Worm (Caenorhabditis elegans) whole organism, L4 larva: ENCODE results near the gene ZK666.12.
A peak's percentile ranks its signal among the peaks of the same experiment; 100 is the strongest.

Experiments
- F10B5.3 ChIP-seq: sonication (generic microtip); optimal IDR thresholded peaks from 2 replicates; lab custom pipeline; 2016; ENCODE audit warnings: mild to moderate bottlenecking, missing genetic modification characterization, missing compliant biosample characterization
- F37D6.2 ChIP-seq: sonication (generic microtip); optimal IDR thresholded peaks from 2 replicates; lab custom pipeline; 2016; ENCODE audit warnings: mild to moderate bottlenecking, missing genetic modification characterization, missing compliant biosample characterization
- Y5F2A.4 ChIP-seq: fragments of 200-800 bp; sonication (Bioruptor generic); optimal IDR thresholded peaks from 2 replicates; lab custom pipeline; 2018; ENCODE audit warnings: mild to moderate bottlenecking, missing genetic modification characterization, missing compliant biosample characterization
- Y75B8A.6 ChIP-seq: fragments of 200-800 bp; sonication (Bioruptor generic); IDR thresholded peaks from 2 replicates; pipeline ENCODE4 v1.3.6; 2022; ENCODE audit warnings: missing genetic modification reagents, missing genetic modification characterization, missing compliant biosample characterization
- aha-1 ChIP-seq: fragments of 150-350 bp; peaks from one replicate; lab custom pipeline; 2014; ENCODE audit warnings: missing biosample characterization, missing genetic modification characterization
- aly-2 ChIP-seq: sonication (generic microtip); optimal IDR thresholded peaks from 2 replicates; lab custom pipeline; 2018; ENCODE audit warnings: missing biosample characterization, missing genetic modification characterization
- attf-4 ChIP-seq: sonication (generic microtip); optimal IDR thresholded peaks from 3 replicates; lab custom pipeline; 2017; ENCODE audit warnings: missing biosample characterization, missing genetic modification characterization
- ceh-28 ChIP-seq: fragments of 150-350 bp; optimal IDR thresholded peaks from 2 replicates; lab custom pipeline; 2014; ENCODE audit warnings: missing biosample characterization, missing genetic modification reagents, missing genetic modification characterization
- ceh-32 ChIP-seq: sonication (generic microtip); optimal IDR thresholded peaks from 2 replicates; lab custom pipeline; 2016; ENCODE audit warnings: mild to moderate bottlenecking, missing genetic modification characterization, missing compliant biosample characterization; ENCODE audit not compliant: poor library complexity
- ceh-44 ChIP-seq: fragments of 200-800 bp; sonication (Bioruptor generic); IDR thresholded peaks from 2 replicates; pipeline ENCODE4 v1.3.6; 2022; ENCODE audit warnings: missing genetic modification reagents, missing genetic modification characterization, missing compliant biosample characterization
- dve-1 ChIP-seq: sonication (generic microtip); optimal IDR thresholded peaks from 2 replicates; lab custom pipeline; 2017; ENCODE audit warnings: antibody characterized with exemption, mild to moderate bottlenecking, missing genetic modification characterization, missing compliant biosample characterization; ENCODE audit not compliant: insufficient read depth
- egl-43 ChIP-seq: fragments of 200-800 bp; sonication (Bioruptor generic); IDR thresholded peaks from 2 replicates; pipeline ENCODE4 v1.3.6; 2022; ENCODE audit warnings: missing genetic modification reagents, missing genetic modification characterization, missing compliant biosample characterization
- hlh-11 ChIP-seq: fragments of 200-800 bp; sonication (Bioruptor generic); optimal IDR thresholded peaks from 2 replicates; lab custom pipeline; 2018; ENCODE audit warnings: mild to moderate bottlenecking, missing genetic modification characterization, missing compliant biosample characterization
- hlh-30 ChIP-seq: sonication (generic microtip); optimal IDR thresholded peaks from 2 replicates; lab custom pipeline; 2017; ENCODE audit warnings: antibody characterized with exemption, mild to moderate bottlenecking, missing genetic modification characterization, missing compliant biosample characterization; ENCODE audit not compliant: insufficient read depth
- lin-15B ChIP-seq: fragments of 150-350 bp; sonication (generic microtip); optimal IDR thresholded peaks from 3 replicates; lab custom pipeline; 2014; ENCODE audit warnings: missing biosample characterization, missing genetic modification characterization
- lin-39 ChIP-seq: fragments of 150-350 bp; optimal IDR thresholded peaks from 2 replicates; lab custom pipeline; 2014; ENCODE audit warnings: missing biosample characterization, missing genetic modification reagents, missing genetic modification characterization
- lsy-2 ChIP-seq, 2 experiments: fragments of 150-350 bp in 1 of 2; sonication (generic microtip) in 1 of 2; optimal IDR thresholded peaks; 2 replicates each; lab custom pipeline; 2014 to 2017; ENCODE audit warnings: missing biosample characterization in 2 of 2, missing genetic modification characterization in 2 of 2
- mdl-1 ChIP-seq, 2 experiments: fragments of 150-350 bp in 1 of 2; sonication (generic microtip) in 1 of 2; optimal IDR thresholded peaks; 2 replicates each; lab custom pipeline; 2014 to 2017; ENCODE audit warnings: missing biosample characterization in 2 of 2, missing genetic modification characterization in 2 of 2
- mdt-29 ChIP-seq: fragments of 200-800 bp; sonication (Bioruptor generic); IDR thresholded peaks from 2 replicates; pipeline ENCODE4 v1.3.6; 2022; ENCODE audit warnings: missing genetic modification reagents, missing genetic modification characterization, missing compliant biosample characterization
- mep-1 ChIP-seq: fragments of 150-350 bp; sonication (generic microtip); optimal IDR thresholded peaks from 3 replicates; lab custom pipeline; 2014; ENCODE audit warnings: missing biosample characterization, missing genetic modification characterization
- mes-2 ChIP-seq: sonication (generic microtip); optimal IDR thresholded peaks from 2 replicates; lab custom pipeline; 2016; ENCODE audit warnings: missing genotype, mild to moderate bottlenecking, missing genetic modification characterization, missing compliant biosample characterization; ENCODE audit not compliant: poor library complexity, severe bottlenecking
- nhr-10 ChIP-seq: fragments of 150-350 bp; optimal IDR thresholded peaks from 2 replicates; lab custom pipeline; 2014; ENCODE audit warnings: missing biosample characterization, missing genetic modification characterization
- nhr-102 ChIP-seq: sonication (generic microtip); optimal IDR thresholded peaks from 2 replicates; lab custom pipeline; 2016; ENCODE audit warnings: mild to moderate bottlenecking, missing genetic modification characterization, moderate library complexity, missing compliant biosample characterization
- nhr-25 ChIP-seq: sonication (generic microtip); optimal IDR thresholded peaks from 2 replicates; lab custom pipeline; 2017; ENCODE audit warnings: missing genetic modification characterization, mild to moderate bottlenecking, missing compliant biosample characterization, antibody characterized with exemption, moderate library complexity, borderline replicate concordance; ENCODE audit not compliant: insufficient read depth
- set-16 ChIP-seq: fragments of 200-800 bp; sonication (Bioruptor generic); IDR thresholded peaks from 2 replicates; pipeline ENCODE4 v1.3.6; 2022; ENCODE audit warnings: missing genetic modification reagents, missing genetic modification characterization, missing compliant biosample characterization
- snpc-1.2 ChIP-seq: fragments of 200-800 bp; sonication (Bioruptor generic); IDR thresholded peaks from 2 replicates; pipeline ENCODE4 v1.3.6; 2022; ENCODE audit warnings: missing genetic modification reagents, missing genetic modification characterization, missing compliant biosample characterization
- spr-1 ChIP-seq: sonication (generic microtip); optimal IDR thresholded peaks from 2 replicates; lab custom pipeline; 2016; ENCODE audit warnings: mild to moderate bottlenecking, missing genetic modification characterization, missing compliant biosample characterization
- tra-1 ChIP-seq: fragments of 200-800 bp; sonication (Bioruptor generic); IDR thresholded peaks from 2 replicates; pipeline ENCODE4 v1.3.6; 2022; ENCODE audit warnings: missing genetic modification reagents, missing genetic modification characterization, missing compliant biosample characterization
- vab-7 ChIP-seq: fragments of 200-800 bp; sonication (Bioruptor generic); IDR thresholded peaks from 2 replicates; pipeline ENCODE4 v1.3.6; 2022; ENCODE audit warnings: missing genetic modification reagents, missing genetic modification characterization, missing compliant biosample characterization
- ztf-11 ChIP-seq: fragments of 150-350 bp; optimal IDR thresholded peaks from 2 replicates; lab custom pipeline; 2014; ENCODE audit warnings: missing biosample characterization, missing genetic modification characterization

The ZK666.12 gene

DNA sequence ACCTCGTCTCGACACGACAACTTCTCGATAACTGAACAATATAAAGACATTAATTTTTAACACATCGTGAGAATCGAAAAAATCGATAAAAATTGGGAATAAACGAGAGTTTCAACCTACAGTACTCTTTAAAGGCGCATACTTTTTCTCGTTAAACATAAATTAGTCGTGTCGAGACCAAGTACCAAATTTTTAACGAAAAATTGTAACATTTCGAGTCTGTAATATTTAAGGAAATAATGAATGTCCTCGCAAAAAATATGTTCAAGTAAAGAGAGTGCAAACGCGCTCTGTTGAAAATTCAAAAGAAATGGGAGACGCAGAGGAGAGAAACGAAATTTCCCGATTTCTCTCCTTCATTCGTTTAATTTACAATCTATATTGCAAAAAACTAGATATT is 45.7 kb upstream of the ZK666.12 start (continued):
- peak; percentile 68 for TF ChIP-seq mep-1 (tag; lab: Kevin White, UChicago)
- TF ChIP-seq mes-2 (tag; lab: Kevin White, UChicago): peak; percentile 14

DNA sequence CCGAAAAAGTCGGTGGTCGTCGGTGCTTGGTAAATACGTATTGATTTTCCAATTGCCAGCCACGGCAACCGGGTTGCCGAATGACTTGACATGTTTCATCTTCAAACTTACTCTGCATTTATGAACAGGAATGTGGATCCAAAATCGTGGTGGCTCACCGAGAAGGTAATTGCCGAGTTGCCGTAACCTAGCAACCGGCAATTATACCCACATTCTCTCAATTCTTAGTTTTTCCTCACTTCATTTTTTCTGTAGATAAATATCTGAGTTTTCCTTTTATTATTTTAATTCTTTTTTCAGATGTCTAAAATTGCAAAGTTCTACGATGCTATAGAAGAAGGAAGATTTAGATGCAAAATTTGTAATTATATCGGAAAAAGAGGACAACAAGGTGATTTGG is 43.4 kb upstream of the ZK666.12 start, which contains the start of gene ZK673.4:
Gene ZK673.4 (plus strand): TSS at position 301 of the 400 bp plus-strand sequence.
- TF ChIP-seq dve-1 (no peak), vab-7 (GFP tag; lab: Robert Waterston, UW) (no peak), F37D6.2 (tag; lab: Kevin White, UChicago) (no peak), nhr-102 (tag; lab: Kevin White, UChicago) (no peak), tra-1 (GFP tag; lab: Robert Waterston, UW) (no peak), set-16 (GFP tag; lab: Robert Waterston, UW) (no peak), snpc-1.2 (GFP tag; lab: Robert Waterston, UW) (no peak), ceh-28 (tag; lab: Kevin White, UChicago) (no peak), lin-15B (tag; lab: Kevin White, UChicago) (no peak), aly-2 (tag; lab: Kevin White, UChicago) (no peak), spr-1 (tag; lab: Kevin White, UChicago) (no peak), hlh-30 (tag; lab: Kevin White, UChicago) (no peak), nhr-10 (tag; lab: Kevin White, UChicago) (no peak), nhr-25 (tag; lab: Kevin White, UChicago) (no peak)

DNA sequence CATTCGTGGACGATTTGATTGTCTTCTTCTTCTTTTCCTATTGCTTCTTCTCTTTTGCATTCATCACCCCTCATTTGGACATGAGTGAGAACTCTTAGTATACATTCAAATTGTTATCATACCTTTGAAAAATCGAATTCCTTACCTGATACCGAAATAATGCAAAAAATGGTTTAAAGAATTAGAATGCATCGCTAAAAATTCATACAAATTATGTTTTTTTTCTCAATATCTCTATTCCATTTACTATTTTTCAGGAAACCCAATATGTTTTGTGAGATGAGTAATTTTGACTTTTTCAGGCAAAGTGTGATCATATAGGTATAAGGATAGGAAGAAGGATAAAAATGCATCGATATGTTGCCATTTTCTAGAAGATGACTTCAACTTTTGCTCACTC is 39.0 kb upstream of the ZK666.12 start, which contains the start of gene ZK673.11:
Gene ZK673.11 (plus strand): TSS at position 301 of the 400 bp plus-strand sequence.
- TF ChIP-seq mdl-1 (tag; optimal IDR thresholded peaks at IDR 0.05; lab: Kevin White, UChicago) (no peak), mdt-29 (GFP tag; lab: Robert Waterston, UW) (no peak), F10B5.3 (no peak), attf-4 (no peak), aly-2 (tag; lab: Kevin White, UChicago) (no peak), aha-1 (tag; lab: Kevin White, UChicago) (peak; percentile 79)

DNA sequence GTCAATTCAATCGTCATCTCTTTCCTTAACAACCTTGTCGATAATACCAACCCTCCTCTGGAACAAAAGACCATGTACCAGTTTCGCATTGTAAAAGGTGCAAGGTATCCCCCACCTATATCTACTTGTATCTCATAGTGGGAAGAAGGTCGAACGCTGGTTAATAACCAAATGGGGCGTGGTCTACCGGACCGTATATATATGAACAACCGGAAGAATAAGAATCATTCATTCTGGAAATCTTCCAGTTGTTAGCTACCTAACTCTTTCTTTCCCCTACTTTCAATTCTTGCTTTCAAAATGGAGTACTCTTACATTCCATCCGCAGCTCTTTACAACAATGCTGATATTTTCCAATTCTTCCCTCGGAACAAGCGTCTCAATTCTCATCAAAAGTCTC is 34.8 kb upstream of the ZK666.12 start, which contains the start of gene ZK673.5:
Gene ZK673.5 (plus strand): TSS at position 301 of the 400 bp plus-strand sequence.
- no peak for TF ChIP-seq egl-43

DNA sequence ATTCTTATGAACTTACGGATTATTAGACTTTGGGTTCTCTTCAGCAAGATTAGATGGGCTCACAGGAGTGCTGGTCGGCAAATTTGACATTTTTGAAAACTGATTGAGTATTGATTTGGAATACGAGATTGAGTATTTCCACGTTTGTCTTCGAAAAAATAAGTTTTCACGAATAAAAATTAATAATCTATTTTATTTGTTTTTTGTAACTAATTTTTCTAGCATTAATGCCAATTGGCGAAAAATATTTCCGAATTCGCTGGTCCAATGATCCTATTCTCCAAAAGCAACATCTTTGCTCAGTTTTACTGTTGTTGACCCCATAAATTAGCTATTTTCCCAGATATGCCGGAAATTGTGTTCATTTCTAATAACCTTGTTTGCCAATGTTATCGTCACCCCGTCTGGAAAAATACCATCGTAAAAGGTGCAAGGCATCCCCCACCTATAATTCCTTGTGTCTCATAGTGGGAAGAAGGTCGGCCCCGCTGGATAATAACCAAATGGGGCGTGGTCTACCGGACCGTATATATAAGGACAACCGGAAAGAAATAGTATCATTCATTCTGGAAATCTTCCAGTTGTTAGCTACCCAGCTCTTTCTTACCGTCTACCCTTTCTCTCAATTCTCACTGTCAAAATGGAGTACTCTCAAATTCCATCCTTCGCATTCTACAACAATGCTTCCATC is 31.6 kb upstream of the ZK666.12 start, which contains the start of the genes ZK673.6 and sdz-37:
Gene ZK673.6 (minus strand): TSS at position 101 of the 691 bp plus-strand sequence.
Gene sdz-37 (plus strand): TSS at position 641 of the 691 bp plus-strand sequence.
- TF ChIP-seq Y5F2A.4 (no peak), egl-43 (no peak), ceh-32 (tag; lab: Kevin White, UChicago) (no peak), lin-15B (tag; lab: Kevin White, UChicago) (no peak), lsy-2 (tag; optimal IDR thresholded peaks at IDR 0.05; lab: Kevin White, UChicago) (no peak), nhr-102 (tag; lab: Kevin White, UChicago) (no peak), hlh-30 (tag; lab: Kevin White, UChicago) (no peak), Y75B8A.6 (no peak), lin-39 (tag; lab: Kevin White, UChicago) (no peak), hlh-11 (tag; lab: Kevin White, UChicago) (no peak), ztf-11 (tag; lab: Kevin White, UChicago) (no peak), ceh-44 (GFP tag; lab: Robert Waterston, UW) (no peak)
- TF ChIP-seq, all 104 proteins: peak for 0
